Fruit fly (Drosophila melanogaster): ENCODE results near the gene CG15459.

Gene CG15459

DNA sequence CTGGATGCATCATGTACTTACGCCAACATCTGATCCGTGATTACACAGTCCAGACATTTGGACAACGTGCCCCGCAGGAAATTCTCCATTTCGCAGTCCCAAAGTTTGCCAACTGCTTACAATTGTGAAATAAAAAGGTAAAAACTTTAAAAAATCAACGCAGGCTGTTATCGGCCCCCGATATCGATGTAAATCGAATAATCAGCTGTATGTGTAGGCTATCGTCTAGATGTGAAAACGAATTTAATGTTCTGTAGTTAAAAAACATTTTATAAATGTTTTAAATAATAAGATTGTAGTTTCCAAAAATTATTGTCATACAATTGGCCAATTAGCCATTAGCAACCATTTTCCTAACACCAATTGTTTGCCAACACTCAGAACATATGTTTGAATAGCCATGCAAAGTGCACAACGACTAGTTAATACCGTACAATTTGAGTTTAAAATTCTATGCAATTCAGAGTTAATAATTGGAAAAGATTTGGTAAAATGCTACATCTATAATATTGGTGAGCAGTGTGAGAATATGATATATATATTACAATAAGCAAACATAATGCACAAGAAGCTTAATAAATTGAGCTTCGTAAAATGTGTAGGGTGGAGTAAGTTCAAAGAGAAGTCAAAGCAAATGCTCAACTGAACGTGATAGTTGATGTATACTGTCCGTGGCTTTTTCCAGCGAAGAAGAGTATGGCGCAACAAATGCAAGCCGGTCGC is 16.3 kb upstream of the CG15459 start, which contains the start of the genes CG11710 and mal (continued):
- TF ChIP-seq zen (tag; optimal IDR thresholded peaks at IDR 0.05), result peak; percentile 42
- no peak for TF ChIP-seq Sin3A (optimal IDR thresholded peaks at IDR 0.05)
- TF ChIP-seq Ptx1 (GFP tag; IDR thresholded peaks at IDR 0.05), result peak; percentile 78
- peak; percentile 60 for TF ChIP-seq Gsc (GFP tag; IDR thresholded peaks at IDR 0.05)
- no peak for TF ChIP-seq Bdp1 (GFP tag; optimal IDR thresholded peaks at IDR 0.05)
- TF ChIP-seq pan (optimal IDR thresholded peaks at IDR 0.05), result no peak
- peak in 1 of 2 experiments; percentile 64 for TF ChIP-seq pan (GFP tag; optimal IDR thresholded peaks at IDR 0.05 in 1 of 2, IDR thresholded peaks at IDR 0.05 in 1 of 2)
- TF ChIP-seq danr (GFP tag; IDR thresholded peaks at IDR 0.05), result peak; percentile 44; the same call in 1 of the 2 replicates
- TF ChIP-seq CG4328 (GFP tag; optimal IDR thresholded peaks at IDR 0.05), result no peak
- TF ChIP-seq CG10267 (tag; optimal IDR thresholded peaks at IDR 0.05), result peak; percentile 78
- peak; percentile 40 to 69 for TF ChIP-seq bsh (GFP tag; optimal IDR thresholded peaks at IDR 0.05)
- TF ChIP-seq CG6854 (GFP tag; optimal IDR thresholded peaks at IDR 0.05), result peak; percentile 70
- TF ChIP-seq Sox102F (GFP tag; optimal IDR thresholded peaks at IDR 0.05), result no peak
- peak; percentile 58 for TF ChIP-seq Dad (GFP tag; optimal IDR thresholded peaks at IDR 0.05)
- no peak for TF ChIP-seq Atf3 (GFP tag; optimal IDR thresholded peaks at IDR 0.05)
- TF ChIP-seq Deaf1 (tag; optimal IDR thresholded peaks at IDR 0.05), result peak; percentile 63
- peak; percentile 69; the same call in 2 of the 3 replicates for TF ChIP-seq ci (GFP tag; IDR thresholded peaks at IDR 0.05)
- TF ChIP-seq Med (GFP tag), result peak; percentile 96
- no peak for TF ChIP-seq gem (tag; optimal IDR thresholded peaks at IDR 0.05)
- TF ChIP-seq Opbp (GFP tag; IDR thresholded peaks at IDR 0.05; ENCODE audit: partially characterized antibody), result peak; percentile 62; the same call in 1 of the 3 replicates
- TF ChIP-seq CG13123 (GFP tag; optimal IDR thresholded peaks at IDR 0.05), result no peak
- peak; percentile 38 for TF ChIP-seq CG11398 (GFP tag; optimal IDR thresholded peaks at IDR 0.05)
- peak; percentile 81 for TF ChIP-seq CG17359 (tag; optimal IDR thresholded peaks at IDR 0.05)
- TF ChIP-seq salm (tag; optimal IDR thresholded peaks at IDR 0.05), result peak; percentile 9
- peak; percentile 42; the same call in 1 of the 2 replicates for TF ChIP-seq CG6272 (GFP tag; IDR thresholded peaks at IDR 0.05)
- peak; percentile 41 for TF ChIP-seq emc (GFP tag; optimal IDR thresholded peaks at IDR 0.05)
- TF ChIP-seq fd64A (GFP tag; optimal IDR thresholded peaks at IDR 0.05), result peak; percentile 52
- TF ChIP-seq CG11093 (GFP tag; IDR thresholded peaks at IDR 0.05), result peak; percentile 73
- TF ChIP-seq CG1233 (GFP tag; optimal IDR thresholded peaks at IDR 0.05), result peak; percentile 81
- no peak for TF ChIP-seq lab (GFP tag; optimal IDR thresholded peaks at IDR 0.05)
- peak; percentile 78 for TF ChIP-seq CG32532 (GFP tag; IDR thresholded peaks at IDR 0.05)
- TF ChIP-seq CG1603 (tag; optimal IDR thresholded peaks at IDR 0.05), result peak; percentile 68
- peak; percentile 82; the same call in 1 of the 2 replicates for TF ChIP-seq Xrp1 (GFP tag; IDR thresholded peaks at IDR 0.05)
- TF ChIP-seq CG32767 (GFP tag; IDR thresholded peaks at IDR 0.05), result peak; percentile 59; the same call in 1 of the 2 replicates
- peak; percentile 46; the same call in 1 of the 2 replicates for TF ChIP-seq sna (GFP tag; IDR thresholded peaks at IDR 0.05; ENCODE audit: partially characterized antibody)
- TF ChIP-seq CG8290 (GFP tag; optimal IDR thresholded peaks at IDR 0.05), result peak; percentile 3
- no peak for TF ChIP-seq CG8290 (tag; optimal IDR thresholded peaks at IDR 0.05)
- TF ChIP-seq prd (optimal IDR thresholded peaks at IDR 0.05), result no peak
- peak; percentile 81 for TF ChIP-seq prd (GFP tag; IDR thresholded peaks at IDR 0.05)
- TF ChIP-seq CG16813 (GFP tag; IDR thresholded peaks at IDR 0.05; ENCODE audit: partially characterized antibody), result peak; percentile 35; the same call in 1 of the 3 replicates
- no peak for TF ChIP-seq CG15601 (tag; optimal IDR thresholded peaks at IDR 0.05)
- peak; percentile 87 for TF ChIP-seq phol (tag; optimal IDR thresholded peaks at IDR 0.05)
- peak; percentile 33 for TF ChIP-seq her (GFP tag; optimal IDR thresholded peaks at IDR 0.05)
- TF ChIP-seq Neu2 (GFP tag; optimal IDR thresholded peaks at IDR 0.05; ENCODE audit: borderline replicate concordance), result no peak
- TF ChIP-seq Mad (GFP tag; optimal IDR thresholded peaks at IDR 0.05), result peak; percentile 21
- no peak for TF ChIP-seq ab (GFP tag; optimal IDR thresholded peaks at IDR 0.05)
- peak; percentile 45 for TF ChIP-seq B-H1 (GFP tag; IDR thresholded peaks at IDR 0.05)
- TF ChIP-seq Sry-δ (GFP tag; optimal IDR thresholded peaks at IDR 0.05), result peak; percentile 36
- no peak for TF ChIP-seq gcm2 (GFP tag; optimal IDR thresholded peaks at IDR 0.05)
- no peak for TF ChIP-seq CG12769 (tag; optimal IDR thresholded peaks at IDR 0.05)
